Worm (Caenorhabditis elegans) whole organism, early embryonic: ENCODE measurements around the gene R06F6.14.

Experiments
- ama-1 ChIP-seq: fragments of 150-350 bp; optimal IDR thresholded peaks from 2 replicates; lab custom pipeline; 2014
- ceh-13 ChIP-seq: fragments of 200-800 bp; sonication (Bioruptor generic); optimal IDR thresholded peaks from 2 replicates; lab custom pipeline; 2018; ENCODE audit warnings: mild to moderate bottlenecking, missing genetic modification characterization, missing compliant biosample characterization
- ceh-36 ChIP-seq: sonication (generic microtip); optimal IDR thresholded peaks from 2 replicates; lab custom pipeline; 2016; ENCODE audit warnings: missing genetic modification characterization, inconsistent platforms, missing compliant biosample characterization
- flt-1 ChIP-seq: fragments of 200-800 bp; sonication (Bioruptor generic); IDR thresholded peaks from 2 replicates; pipeline ENCODE4 v1.3.6; 2022; ENCODE audit warnings: missing genetic modification characterization, missing compliant biosample characterization
- hmbx-1 ChIP-seq: sonication (generic microtip); optimal IDR thresholded peaks from 2 replicates; lab custom pipeline; 2016; ENCODE audit warnings: mild to moderate bottlenecking, missing genetic modification characterization, missing compliant biosample characterization
- hmg-4 ChIP-seq: fragments of 200-800 bp; sonication (Bioruptor generic); optimal IDR thresholded peaks from 2 replicates; lab custom pipeline; 2018; ENCODE audit warnings: mild to moderate bottlenecking, missing genetic modification characterization, missing compliant biosample characterization
- pes-1 ChIP-seq: fragments of 200-800 bp; sonication (Bioruptor generic); IDR thresholded peaks from 2 replicates; pipeline ENCODE4 v1.3.6; 2022; ENCODE audit warnings: missing genetic modification reagents, missing genetic modification characterization, missing compliant biosample characterization
- scrt-1 ChIP-seq: fragments of 200-800 bp; sonication (Bioruptor generic); IDR thresholded peaks from 2 replicates; pipeline ENCODE4 v1.3.6; 2022; ENCODE audit warnings: missing genetic modification characterization, missing compliant biosample characterization
- tra-4 ChIP-seq: sonication (generic microtip); optimal IDR thresholded peaks from 2 replicates; lab custom pipeline; 2017; ENCODE audit warnings: missing genetic modification characterization, missing compliant biosample characterization

- TF ChIP-seq scrt-1 = no peak
- no peak for TF ChIP-seq ceh-36
- TF ChIP-seq ama-1 (lab: Kevin White, UChicago) = no peak
- TF ChIP-seq hmbx-1 (tag; lab: Kevin White, UChicago) = no peak
- TF ChIP-seq tra-4 (tag; lab: Kevin White, UChicago) = no peak
- TF ChIP-seq pes-1 = no peak
- no peak for TF ChIP-seq flt-1 (GFP tag; lab: Robert Waterston, UW)
- no peak for TF ChIP-seq ceh-13
- no peak for TF ChIP-seq hmg-4 (GFP tag; lab: Kevin White, UChicago)
These were observed 48.0 kb downstream of the R06F6.14 start, which contains the start of gene M106.7 for ce11 chrII:10857077-10857476.
